Fruit fly (Drosophila melanogaster) whole organism, embryonic: ENCODE data around the gene CG9444.
A peak's percentile ranks its signal among the peaks of the same experiment; 100 is the strongest.

Source experiments
- Atf6 ChIP-seq: fragments of 200-800 bp; sonication (Bioruptor generic); IDR thresholded peaks from 2 replicates; pipeline ENCODE4 v1.3.6; 2022; ENCODE audit warnings: missing biosample characterization, missing genetic modification characterization
- CG10321 ChIP-seq: fragments of 200-800 bp; sonication (Bioruptor generic); IDR thresholded peaks from 2 replicates; pipeline ENCODE4 v1.3.6; 2022; ENCODE audit warnings: missing biosample characterization, missing genetic modification characterization
- CG10366 ChIP-seq: fragments of 200-800 bp; sonication (Bioruptor generic); IDR thresholded peaks from 2 replicates; pipeline ENCODE4 v1.3.6; 2022; ENCODE audit warnings: missing biosample characterization, missing genetic modification characterization
- CG10565 ChIP-seq: fragments of 200-800 bp; sonication (Bioruptor generic); optimal IDR thresholded peaks from 3 replicates; lab custom pipeline; 2016; ENCODE audit warnings: missing biosample characterization, mild to moderate bottlenecking, missing genetic modification characterization
- CG12155 ChIP-seq: fragments of 200-800 bp; sonication (Bioruptor generic); optimal IDR thresholded peaks from 3 replicates; lab custom pipeline; 2016; ENCODE audit warnings: missing biosample characterization, missing genetic modification characterization
- CG12299 ChIP-seq: fragments of 200-800 bp; sonication (Bioruptor generic); optimal IDR thresholded peaks from 2 replicates; lab custom pipeline; 2018; ENCODE audit warnings: missing biosample characterization, mild to moderate bottlenecking, missing genetic modification characterization
- CG12769 ChIP-seq: fragments of 200-800 bp; sonication (Bioruptor generic); optimal IDR thresholded peaks from 2 replicates; lab custom pipeline; 2019; ENCODE audit warnings: missing biosample characterization, mild to moderate bottlenecking, missing genetic modification characterization, moderate library complexity
- CG12942 ChIP-seq: fragments of 200-800 bp; sonication (Bioruptor generic); optimal IDR thresholded peaks from 3 replicates; lab custom pipeline; 2016; ENCODE audit warnings: missing biosample characterization, missing genetic modification characterization
- CG17802 ChIP-seq: fragments of 200-800 bp; sonication (Bioruptor generic); optimal IDR thresholded peaks from 2 replicates; lab custom pipeline; 2018; ENCODE audit warnings: missing biosample characterization, mild to moderate bottlenecking, missing genetic modification characterization, moderate library complexity
- CG2889 ChIP-seq: fragments of 200-800 bp; sonication (Bioruptor generic); IDR thresholded peaks from 3 replicates; pipeline ENCODE4 v1.3.6; 2022; ENCODE audit warnings: missing biosample characterization, missing genetic modification characterization
- CG30403 ChIP-seq: fragments of 200-800 bp; sonication (Bioruptor generic); optimal IDR thresholded peaks from 3 replicates; lab custom pipeline; 2016; ENCODE audit warnings: missing biosample characterization, missing genetic modification characterization
- CG32532 ChIP-seq: fragments of 200-800 bp; sonication (Bioruptor generic); IDR thresholded peaks from 2 replicates; pipeline ENCODE4 v1.3.6; 2022; ENCODE audit warnings: missing biosample characterization, missing genetic modification characterization
- CG3995 ChIP-seq: fragments of 200-800 bp; sonication (Bioruptor generic); optimal IDR thresholded peaks from 3 replicates; lab custom pipeline; 2016; ENCODE audit warnings: missing biosample characterization, missing genetic modification characterization
- CG7556 ChIP-seq: fragments of 200-800 bp; sonication (Bioruptor generic); optimal IDR thresholded peaks from 2 replicates; lab custom pipeline; 2017; ENCODE audit warnings: missing biosample characterization, mild to moderate bottlenecking, missing genetic modification characterization
- CG8290 ChIP-seq, 3 experiments: fragments of 200-800 bp; sonication (Bioruptor generic); optimal IDR thresholded peaks; 2 replicates each; lab custom pipeline; 2016 to 2019; ENCODE audit warnings: missing biosample characterization in 3 of 3, missing genetic modification characterization in 3 of 3, mild to moderate bottlenecking in 2 of 3, moderate library complexity in 1 of 3
- CG9727 ChIP-seq: fragments of 200-800 bp; sonication (Bioruptor generic); optimal IDR thresholded peaks from 3 replicates; lab custom pipeline; 2017; ENCODE audit warnings: missing biosample characterization, mild to moderate bottlenecking, missing genetic modification characterization
- Camta ChIP-seq: fragments of 200-800 bp; sonication (Bioruptor generic); optimal IDR thresholded peaks from 2 replicates; lab custom pipeline; 2016; ENCODE audit warnings: missing biosample characterization, missing genetic modification characterization
- CoRest ChIP-seq: fragments of 200-800 bp; sonication (Bioruptor generic); optimal IDR thresholded peaks from 3 replicates; lab custom pipeline; 2018; ENCODE audit warnings: missing biosample characterization, mild to moderate bottlenecking, missing genetic modification characterization, moderate library complexity
- Dll ChIP-seq: fragments of 200-800 bp; sonication (Bioruptor generic); IDR thresholded peaks from 4 replicates; pipeline ENCODE4 v1.3.6; 2022; ENCODE audit warnings: missing biosample characterization, missing genetic modification characterization; ENCODE audit not compliant: partially characterized antibody
- GATAe ChIP-seq: fragments of 200-800 bp; sonication (Bioruptor generic); conservative IDR thresholded peaks from 2 replicates; pipeline ENCODE4 v1.3.6; 2022; ENCODE audit warnings: missing biosample characterization, missing genetic modification characterization
- HHEX ChIP-seq: fragments of 200-800 bp; sonication (Bioruptor generic); optimal IDR thresholded peaks from 3 replicates; lab custom pipeline; 2017; ENCODE audit warnings: missing biosample characterization, mild to moderate bottlenecking, missing genetic modification characterization, missing genetic modification reagents
- HLH4C ChIP-seq: fragments of 200-800 bp; sonication (Bioruptor generic); IDR thresholded peaks from 3 replicates; pipeline ENCODE4 v1.3.6; 2022; ENCODE audit warnings: missing biosample characterization, missing genetic modification characterization; ENCODE audit not compliant: partially characterized antibody
- HLHmδ ChIP-seq: fragments of 200-800 bp; sonication (Bioruptor generic); optimal IDR thresholded peaks from 2 replicates; lab custom pipeline; 2018; ENCODE audit warnings: missing biosample characterization, mild to moderate bottlenecking, missing genetic modification characterization, moderate library complexity
- Hr78 ChIP-seq, 2 experiments: fragments of 200-800 bp in 1 of 2; fragments of >200 bp in 1 of 2; sonication (Bioruptor generic) in 1 of 2; optimal IDR thresholded peaks; 2 replicates each; lab custom pipeline; 2017 to 2019; ENCODE audit warnings: missing biosample characterization in 2 of 2, missing genetic modification characterization in 2 of 2, mild to moderate bottlenecking in 1 of 2, moderate library complexity in 1 of 2
- Kr ChIP-seq: fragments of 200-800 bp; sonication (Bioruptor generic); optimal IDR thresholded peaks from 2 replicates; lab custom pipeline; 2017; ENCODE audit warnings: missing biosample characterization, mild to moderate bottlenecking, missing genetic modification characterization
- Meics ChIP-seq: fragments of 200-800 bp; sonication (Bioruptor generic); optimal IDR thresholded peaks from 2 replicates; lab custom pipeline; 2017; ENCODE audit warnings: missing biosample characterization, mild to moderate bottlenecking, missing genetic modification characterization
- Scr ChIP-seq: fragments of 200-800 bp; sonication (Bioruptor generic); IDR thresholded peaks from 2 replicates; pipeline ENCODE4 v1.3.6; 2022; ENCODE audit warnings: missing biosample characterization, missing genetic modification characterization; ENCODE audit not compliant: partially characterized antibody
- aop ChIP-seq: fragments of 200-800 bp; sonication (Bioruptor generic); IDR thresholded peaks from 2 replicates; pipeline ENCODE4 v1.3.6; 2022; ENCODE audit warnings: missing biosample characterization, missing genetic modification characterization
- ato ChIP-seq: fragments of 200-800 bp; sonication (Bioruptor generic); IDR thresholded peaks from 2 replicates; pipeline ENCODE4 v1.3.6; 2022; ENCODE audit warnings: missing biosample characterization, missing genetic modification characterization; ENCODE audit not compliant: partially characterized antibody
- caup ChIP-seq: fragments of 200-800 bp; sonication (Bioruptor generic); optimal IDR thresholded peaks from 3 replicates; lab custom pipeline; 2017; ENCODE audit warnings: missing biosample characterization, mild to moderate bottlenecking, missing genetic modification characterization, moderate library complexity; ENCODE audit not compliant: severe bottlenecking
- chif ChIP-seq, 2 experiments: fragments of 200-800 bp; sonication (Bioruptor generic); optimal IDR thresholded peaks; 3 replicates each; lab custom pipeline; 2016; ENCODE audit warnings: missing biosample characterization in 2 of 2, missing genetic modification characterization in 2 of 2
- chn ChIP-seq: fragments of 200-800 bp; sonication (Bioruptor generic); optimal IDR thresholded peaks from 2 replicates; lab custom pipeline; 2016; ENCODE audit warnings: missing biosample characterization, missing genetic modification characterization
- ci ChIP-seq: fragments of 200-800 bp; sonication (Bioruptor generic); IDR thresholded peaks from 3 replicates; pipeline ENCODE4 v1.3.6; 2022; ENCODE audit warnings: missing biosample characterization, missing genetic modification characterization
- dan ChIP-seq: fragments of 200-800 bp; sonication (Bioruptor generic); IDR thresholded peaks from 2 replicates; pipeline ENCODE4 v1.3.6; 2022; ENCODE audit warnings: missing biosample characterization, missing genetic modification characterization
- dm ChIP-seq: fragments of 200-800 bp; sonication (Bioruptor generic); optimal IDR thresholded peaks from 3 replicates; lab custom pipeline; 2016; ENCODE audit warnings: missing biosample characterization, missing genetic modification characterization
- grn ChIP-seq: fragments of 200-800 bp; sonication (Bioruptor generic); optimal IDR thresholded peaks from 3 replicates; lab custom pipeline; 2017; ENCODE audit warnings: missing biosample characterization, missing genetic modification characterization
- gsb ChIP-seq: fragments of 200-800 bp; sonication (Bioruptor generic); IDR thresholded peaks from 2 replicates; pipeline ENCODE4 v1.3.6; 2022; ENCODE audit warnings: missing biosample characterization, missing genetic modification characterization
- ken ChIP-seq: fragments of 200-800 bp; sonication (Bioruptor generic); IDR thresholded peaks from 3 replicates; pipeline ENCODE4 v1.3.6; 2022; ENCODE audit warnings: missing biosample characterization, missing genetic modification characterization
- knrl ChIP-seq: fragments of 200-800 bp; sonication (Bioruptor generic); IDR thresholded peaks from 3 replicates; pipeline ENCODE4 v1.3.6; 2022; ENCODE audit warnings: missing biosample characterization, missing genetic modification characterization; ENCODE audit not compliant: partially characterized antibody
- lmd ChIP-seq: fragments of 200-800 bp; sonication (Bioruptor generic); IDR thresholded peaks from 2 replicates; pipeline ENCODE4 v1.3.6; 2022; ENCODE audit warnings: missing biosample characterization, missing genetic modification characterization
- mirr ChIP-seq: fragments of 200-800 bp; sonication (Bioruptor generic); optimal IDR thresholded peaks from 3 replicates; lab custom pipeline; 2018; ENCODE audit warnings: missing biosample characterization, mild to moderate bottlenecking, missing genetic modification characterization
- ranshi ChIP-seq: fragments of 200-800 bp; sonication (Bioruptor generic); IDR thresholded peaks from 2 replicates; pipeline ENCODE4 v1.3.6; 2022; ENCODE audit warnings: missing biosample characterization, missing genetic modification characterization
- run ChIP-seq: fragments of 200-800 bp; sonication (Bioruptor generic); optimal IDR thresholded peaks from 3 replicates; lab custom pipeline; 2018; ENCODE audit warnings: missing biosample characterization, mild to moderate bottlenecking, missing genetic modification characterization
- schlank ChIP-seq: fragments of 200-800 bp; sonication (Bioruptor generic); optimal IDR thresholded peaks from 2 replicates; lab custom pipeline; 2018; ENCODE audit warnings: missing biosample characterization, mild to moderate bottlenecking, missing genetic modification characterization
- scrt ChIP-seq: fragments of 200-800 bp; sonication (Bioruptor generic); optimal IDR thresholded peaks from 2 replicates; lab custom pipeline; 2018; ENCODE audit warnings: missing biosample characterization, mild to moderate bottlenecking, missing genetic modification characterization, moderate library complexity
- slbo ChIP-seq: fragments of 200-800 bp; sonication (Bioruptor generic); IDR thresholded peaks from 2 replicates; pipeline ENCODE4 v1.3.6; 2022; ENCODE audit warnings: missing biosample characterization, missing genetic modification characterization
- sqz ChIP-seq: fragments of 200-800 bp; sonication (Bioruptor generic); optimal IDR thresholded peaks from 3 replicates; lab custom pipeline; 2018; ENCODE audit warnings: missing biosample characterization, mild to moderate bottlenecking, missing genetic modification characterization
- tna ChIP-seq: fragments of 200-800 bp; sonication (Bioruptor generic); IDR thresholded peaks from 2 replicates; pipeline ENCODE4 v1.3.6; 2022; ENCODE audit warnings: missing biosample characterization, missing genetic modification characterization; ENCODE audit not compliant: partially characterized antibody
- usp ChIP-seq: fragments of >200 bp; optimal IDR thresholded peaks from 2 replicates; lab custom pipeline; 2017; ENCODE audit warnings: missing biosample characterization, missing genetic modification characterization

Gene CG9444

dm6 chr3R:9677734-9678341 is 6.2 kb downstream of the CG9444 start, which contains the start of gene p23 (continued):
- TF ChIP-seq Kr (GFP tag; lab: Kevin White, UChicago) (no peak), CG30403 (GFP tag; lab: Kevin White, UChicago) (no peak), CG17802 (no peak), dm (GFP tag; lab: Kevin White, UChicago) (peak; percentile 70), aop (GFP tag; lab: Robert Waterston, UW) (no peak), Atf6 (GFP tag; lab: Robert Waterston, UW) (no peak), mirr (GFP tag; lab: Kevin White, UChicago) (no peak), CG12155 (GFP tag; lab: Kevin White, UChicago) (peak; percentile 11), run (tag; lab: Kevin White, UChicago) (no peak), knrl (GFP tag; lab: Robert Waterston, UW) (peak; percentile 67; the same call in 2 of the 3 replicates), ato (GFP tag; lab: Robert Waterston, UW) (no peak), CG12299 (tag; lab: Kevin White, UChicago) (no peak), CG10366 (GFP tag; lab: Robert Waterston, UW) (no peak), CG2889 (GFP tag; lab: Robert Waterston, UW) (no peak), CG32532 (GFP tag; lab: Robert Waterston, UW) (peak; percentile 27; the same call in 1 of the 2 replicates), GATAe (GFP tag; lab: Robert Waterston, UW) (no peak), CoRest (tag; lab: Kevin White, UChicago) (peak; percentile 17), usp (GFP tag; lab: Kevin White, UChicago) (no peak), lmd (GFP tag; lab: Robert Waterston, UW) (no peak), CG12942 (no peak), sqz (GFP tag; lab: Kevin White, UChicago) (no peak), caup (GFP tag; lab: Kevin White, UChicago) (no peak), tna (peak; percentile 9; the same call in 1 of the 2 replicates), ken (GFP tag; lab: Robert Waterston, UW) (no peak), scrt (GFP tag; lab: Kevin White, UChicago) (no peak), CG9727 (GFP tag; lab: Kevin White, UChicago) (no peak), HLH4C (GFP tag; lab: Robert Waterston, UW) (0 out of 3 replicates have a peak, but pooled peaks have one; percentile 17), dan (no peak), HHEX (GFP tag; lab: Kevin White, UChicago) (no peak), CG3995 (GFP tag; lab: Kevin White, UChicago) (peak; percentile 9), CG10321 (GFP tag; lab: Robert Waterston, UW) (no peak), Camta (no peak), ci (GFP tag; lab: Robert Waterston, UW) (0 out of 3 replicates have a peak, but pooled peaks have one; percentile 12), CG12769 (no peak), HLHmδ (no peak), schlank (tag; lab: Kevin White, UChicago) (no peak), Meics (GFP tag; lab: Kevin White, UChicago) (no peak), gsb (GFP tag; lab: Robert Waterston, UW) (no peak), CG10565 (GFP tag; lab: Kevin White, UChicago) (no peak), CG7556 (GFP tag; lab: Kevin White, UChicago) (no peak), grn (no peak), Dll (GFP tag; lab: Robert Waterston, UW) (peak; percentile 29; the same call in 1 of the 4 replicates), chn (no peak), Hr78 (GFP tag; optimal IDR thresholded peaks at IDR 0.05; lab: Kevin White, UChicago) (no peak), chif (GFP tag; optimal IDR thresholded peaks at IDR 0.05; lab: Kevin White, UChicago) (no peak), CG8290 (GFP tag; optimal IDR thresholded peaks at IDR 0.05; lab: Kevin White, UChicago) (no peak), CG8290 (tag; optimal IDR thresholded peaks at IDR 0.05; lab: Kevin White, UChicago) (no peak), ranshi (GFP tag; lab: Robert Waterston, UW) (no peak), Scr (GFP tag; lab: Robert Waterston, UW) (peak; percentile 43; the same call in 1 of the 2 replicates), slbo (GFP tag; lab: Robert Waterston, UW) (no peak)
